Worm (Caenorhabditis elegans) whole organism, L4 larva: ENCODE results near the gene R07E5.15.

ENCODE experiments used
- F10B5.3 ChIP-seq: sonication (generic microtip); optimal IDR thresholded peaks from 2 replicates; lab custom pipeline; 2016; ENCODE audit warnings: mild to moderate bottlenecking, missing genetic modification characterization, missing compliant biosample characterization
- F44E2.7 ChIP-seq: fragments of 200-800 bp; sonication (Bioruptor generic); IDR thresholded peaks from 2 replicates; pipeline ENCODE4 v2.1.2; 2022; ENCODE audit warnings: missing genetic modification characterization, missing compliant biosample characterization
- Y105C5A.15 ChIP-seq: fragments of 200-800 bp; sonication (Bioruptor generic); IDR thresholded peaks from 2 replicates; pipeline ENCODE4 v1.3.6; 2022; ENCODE audit warnings: missing genetic modification characterization, missing compliant biosample characterization
- aha-1 ChIP-seq: fragments of 150-350 bp; peaks from one replicate; lab custom pipeline; 2014; ENCODE audit warnings: missing biosample characterization, missing genetic modification characterization
- ama-1 ChIP-seq: fragments of 150-350 bp; optimal IDR thresholded peaks from 2 replicates; lab custom pipeline; 2014; ENCODE audit warnings: inconsistent platforms, mixed read lengths
- attf-4 ChIP-seq: sonication (generic microtip); optimal IDR thresholded peaks from 3 replicates; lab custom pipeline; 2017; ENCODE audit warnings: missing biosample characterization, missing genetic modification characterization
- ceh-28 ChIP-seq: fragments of 150-350 bp; optimal IDR thresholded peaks from 2 replicates; lab custom pipeline; 2014; ENCODE audit warnings: missing biosample characterization, missing genetic modification reagents, missing genetic modification characterization
- ceh-44 ChIP-seq: fragments of 200-800 bp; sonication (Bioruptor generic); IDR thresholded peaks from 2 replicates; pipeline ENCODE4 v1.3.6; 2022; ENCODE audit warnings: missing genetic modification reagents, missing genetic modification characterization, missing compliant biosample characterization
- ceh-82 ChIP-seq: sonication (generic microtip); optimal IDR thresholded peaks from 2 replicates; lab custom pipeline; 2017; ENCODE audit warnings: missing biosample characterization, missing genetic modification characterization
- ces-1 ChIP-seq: fragments of 150-350 bp; sonication (generic microtip); optimal IDR thresholded peaks from 4 replicates; lab custom pipeline; 2014; ENCODE audit warnings: missing biosample characterization, missing genetic modification reagents, missing genetic modification characterization
- ctbp-1 ChIP-seq: fragments of 200-800 bp; sonication (Bioruptor generic); IDR thresholded peaks from 2 replicates; pipeline ENCODE4 v1.3.6; 2022; ENCODE audit warnings: missing genetic modification reagents, missing genetic modification characterization, missing compliant biosample characterization
- daf-16 ChIP-seq, 3 experiments: sonication (generic microtip); optimal IDR thresholded peaks; 2 replicates each; lab custom pipeline; 2016 to 2017; ENCODE audit warnings: missing genetic modification characterization in 3 of 3, missing genetic modification reagents in 3 of 3, mild to moderate bottlenecking in 2 of 3, missing compliant biosample characterization in 2 of 3, missing biosample characterization in 1 of 3, moderate library complexity in 1 of 3
- daf-19 ChIP-seq: fragments of 200-800 bp; sonication (Bioruptor generic); conservative IDR thresholded peaks from 2 replicates; pipeline ENCODE4 v1.3.6; 2022; ENCODE audit warnings: missing genetic modification characterization, missing compliant biosample characterization
- daf-8 ChIP-seq: fragments of 200-800 bp; sonication (Bioruptor generic); IDR thresholded peaks from 2 replicates; pipeline ENCODE4 v1.3.6; 2022; ENCODE audit warnings: missing genetic modification characterization, missing compliant biosample characterization
- dmd-6 ChIP-seq: fragments of 200-800 bp; sonication (Bioruptor generic); IDR thresholded peaks from 2 replicates; pipeline ENCODE4 v1.3.6; 2022; ENCODE audit warnings: missing genetic modification reagents, missing genetic modification characterization, missing compliant biosample characterization
- dpl-1 ChIP-seq: fragments of 150-350 bp; optimal IDR thresholded peaks from 2 replicates; lab custom pipeline; 2014; ENCODE audit warnings: missing biosample characterization, missing genetic modification reagents, missing genetic modification characterization
- duxl-1 ChIP-seq: sonication (generic microtip); optimal IDR thresholded peaks from 2 replicates; lab custom pipeline; 2016; ENCODE audit warnings: mild to moderate bottlenecking, missing genetic modification characterization, moderate library complexity, missing compliant biosample characterization; ENCODE audit not compliant: poor library complexity
- egl-27 ChIP-seq: sonication (generic microtip); optimal IDR thresholded peaks from 3 replicates; lab custom pipeline; 2017; ENCODE audit warnings: missing biosample characterization, missing genetic modification reagents, missing genetic modification characterization
- egl-43 ChIP-seq: fragments of 200-800 bp; sonication (Bioruptor generic); IDR thresholded peaks from 2 replicates; pipeline ENCODE4 v1.3.6; 2022; ENCODE audit warnings: missing genetic modification reagents, missing genetic modification characterization, missing compliant biosample characterization
- hlh-11 ChIP-seq: fragments of 200-800 bp; sonication (Bioruptor generic); optimal IDR thresholded peaks from 2 replicates; lab custom pipeline; 2018; ENCODE audit warnings: mild to moderate bottlenecking, missing genetic modification characterization, missing compliant biosample characterization
- hlh-30 ChIP-seq: sonication (generic microtip); optimal IDR thresholded peaks from 2 replicates; lab custom pipeline; 2017; ENCODE audit warnings: antibody characterized with exemption, mild to moderate bottlenecking, missing genetic modification characterization, missing compliant biosample characterization; ENCODE audit not compliant: insufficient read depth
- hmg-1.1 ChIP-seq: fragments of 200-800 bp; sonication (Bioruptor generic); IDR thresholded peaks from 2 replicates; pipeline ENCODE4 v1.3.6; 2022; ENCODE audit warnings: missing genetic modification reagents, missing genetic modification characterization, missing compliant biosample characterization
- jun-1 ChIP-seq: fragments of 150-350 bp; optimal IDR thresholded peaks from 2 replicates; lab custom pipeline; 2014; ENCODE audit warnings: missing biosample characterization, missing genetic modification reagents, missing genetic modification characterization
- lim-7 ChIP-seq: fragments of 200-800 bp; sonication (Bioruptor generic); IDR thresholded peaks from 2 replicates; pipeline ENCODE4 v1.3.6; 2022; ENCODE audit warnings: missing genetic modification characterization, missing compliant biosample characterization
- lin-29 ChIP-seq: fragments of 200-800 bp; sonication (Bioruptor generic); IDR thresholded peaks from 2 replicates; pipeline ENCODE4 v1.3.6; 2022; ENCODE audit warnings: missing genetic modification reagents, missing genetic modification characterization, missing compliant biosample characterization
- lin-38 ChIP-seq: fragments of 200-800 bp; sonication (Bioruptor generic); IDR thresholded peaks from 2 replicates; pipeline ENCODE4 v1.3.6; 2022; ENCODE audit warnings: missing genetic modification reagents, missing genetic modification characterization, missing compliant biosample characterization
- lir-3 ChIP-seq: sonication (generic microtip); optimal IDR thresholded peaks from 2 replicates; lab custom pipeline; 2016; ENCODE audit warnings: mild to moderate bottlenecking, missing genetic modification characterization, missing compliant biosample characterization
- madf-5 ChIP-seq, 2 experiments: fragments of 200-800 bp; sonication (Bioruptor generic); IDR thresholded peaks; 2 replicates each; pipeline ENCODE4 v1.3.6; 2022; ENCODE audit warnings: missing compliant biosample characterization in 2 of 2, missing genetic modification characterization in 2 of 2
- mep-1 ChIP-seq: fragments of 150-350 bp; sonication (generic microtip); optimal IDR thresholded peaks from 3 replicates; lab custom pipeline; 2014; ENCODE audit warnings: missing biosample characterization, missing genetic modification characterization
- nhr-10 ChIP-seq: fragments of 150-350 bp; optimal IDR thresholded peaks from 2 replicates; lab custom pipeline; 2014; ENCODE audit warnings: missing biosample characterization, missing genetic modification characterization
- nhr-102 ChIP-seq: sonication (generic microtip); optimal IDR thresholded peaks from 2 replicates; lab custom pipeline; 2016; ENCODE audit warnings: mild to moderate bottlenecking, missing genetic modification characterization, moderate library complexity, missing compliant biosample characterization
- nhr-28 ChIP-seq: fragments of 150-350 bp; optimal IDR thresholded peaks from 2 replicates; lab custom pipeline; 2014; ENCODE audit warnings: missing biosample characterization, missing genetic modification characterization
- nhr-42 ChIP-seq: fragments of 200-800 bp; sonication (Bioruptor generic); IDR thresholded peaks from 2 replicates; pipeline ENCODE4 v1.3.6; 2022; ENCODE audit warnings: missing genetic modification characterization, missing compliant biosample characterization
- nhr-76 ChIP-seq: fragments of 150-350 bp; optimal IDR thresholded peaks from 2 replicates; lab custom pipeline; 2014; ENCODE audit warnings: missing biosample characterization, missing genetic modification characterization
- pha-4 ChIP-seq, 2 experiments: fragments of 150-350 bp in 1 of 2; fragments of 200-800 bp in 1 of 2; sonication (Bioruptor generic) in 1 of 2; IDR thresholded peaks in 1 of 2; optimal IDR thresholded peaks in 1 of 2; 2 replicates each; pipeline versions ENCODE4 v1.3.6 to Lab custom; 2014 to 2022; ENCODE audit warnings: missing genetic modification characterization in 2 of 2, missing genetic modification reagents in 2 of 2, missing biosample characterization in 1 of 2, missing compliant biosample characterization in 1 of 2
- rbr-2 ChIP-seq: sonication (generic microtip); optimal IDR thresholded peaks from 2 replicates; lab custom pipeline; 2016; ENCODE audit warnings: missing genotype, missing genetic modification characterization, missing compliant biosample characterization
- saeg-2 ChIP-seq: fragments of 200-800 bp; sonication (Bioruptor generic); IDR thresholded peaks from 2 replicates; pipeline ENCODE4 v1.3.6; 2022; ENCODE audit warnings: missing genetic modification reagents, missing genetic modification characterization, missing compliant biosample characterization
- skn-1 ChIP-seq: fragments of 150-350 bp; optimal IDR thresholded peaks from 2 replicates; lab custom pipeline; 2014; ENCODE audit warnings: missing biosample characterization, missing genetic modification characterization
- spr-1 ChIP-seq: sonication (generic microtip); optimal IDR thresholded peaks from 2 replicates; lab custom pipeline; 2016; ENCODE audit warnings: mild to moderate bottlenecking, missing genetic modification characterization, missing compliant biosample characterization
- spr-3 ChIP-seq: fragments of 200-800 bp; sonication (Bioruptor generic); optimal IDR thresholded peaks from 2 replicates; lab custom pipeline; 2018; ENCODE audit warnings: mild to moderate bottlenecking, missing genetic modification characterization, missing compliant biosample characterization
- tag-97 ChIP-seq: fragments of 200-800 bp; sonication (Bioruptor generic); IDR thresholded peaks from 2 replicates; pipeline ENCODE4 v1.3.6; 2022; ENCODE audit warnings: missing genetic modification characterization, missing compliant biosample characterization
- unc-62 ChIP-seq, 3 experiments: fragments of 150-350 bp in 1 of 3; sonication (generic microtip); optimal IDR thresholded peaks in 2 of 3; peaks in 1 of 3; 1 replicate in 1 of 3; 2 replicates in 2 of 3; lab custom pipeline; 2014 to 2017; ENCODE audit warnings: missing biosample characterization in 3 of 3, missing genetic modification characterization in 3 of 3, missing genetic modification reagents in 3 of 3, missing genotype in 1 of 3
- vab-7 ChIP-seq: fragments of 200-800 bp; sonication (Bioruptor generic); IDR thresholded peaks from 2 replicates; pipeline ENCODE4 v1.3.6; 2022; ENCODE audit warnings: missing genetic modification reagents, missing genetic modification characterization, missing compliant biosample characterization
- ztf-7 ChIP-seq: fragments of 150-350 bp; optimal IDR thresholded peaks from 2 replicates; lab custom pipeline; 2014; ENCODE audit warnings: missing biosample characterization, missing genetic modification characterization

Gene R07E5.15

DNA sequence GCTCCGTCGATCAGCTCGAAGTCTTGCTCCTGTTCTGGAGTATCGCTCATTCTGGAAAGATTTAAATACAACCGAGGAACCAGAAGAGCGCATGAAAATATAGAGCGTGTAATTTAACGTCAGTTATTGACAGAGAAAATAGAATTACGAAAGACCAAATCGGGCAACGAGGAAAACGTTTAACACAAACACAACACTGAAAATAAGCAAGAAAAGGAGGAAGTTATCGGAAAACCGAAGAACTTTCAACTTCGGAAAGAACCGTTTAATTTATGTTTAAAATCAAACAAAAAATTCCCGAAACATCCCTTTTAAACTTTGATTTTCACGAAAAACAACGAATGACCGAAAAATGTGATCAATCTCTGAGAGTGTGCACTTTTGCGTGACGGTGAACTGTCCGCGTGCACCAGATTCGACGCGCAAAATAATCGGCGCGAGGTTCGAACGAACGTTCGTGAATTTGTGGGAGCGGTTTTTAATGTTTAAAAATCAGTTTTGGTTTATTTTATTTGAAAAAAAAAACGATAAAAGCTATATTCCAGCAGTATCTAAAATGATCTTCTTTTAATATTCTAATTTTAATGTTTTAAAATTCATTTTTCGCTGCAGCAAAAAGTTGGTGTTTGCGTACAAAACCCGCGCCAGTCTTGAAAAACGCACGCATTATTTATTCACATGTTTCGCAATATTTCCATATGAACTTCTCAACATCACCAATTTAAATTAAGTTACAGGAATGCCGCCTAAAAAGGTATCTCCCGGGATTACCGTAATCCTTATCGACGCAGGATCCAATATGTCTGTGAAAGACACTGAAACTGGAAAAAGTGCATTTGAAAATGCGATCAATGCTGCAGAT lies 18.1 kb downstream of the R07E5.15 start, which contains the start of the genes R07E5.7 and cku-80 (continued):
- TF ChIP-seq ama-1 (lab: Kevin White, UChicago) (peak; percentile 27), unc-62 (GFP tag; optimal IDR thresholded peaks at IDR 0.05 in 1 of 2; lab: Kevin White, UChicago) (no peak), unc-62 (tag; optimal IDR thresholded peaks at IDR 0.05; lab: Kevin White, UChicago) (no peak), hlh-30 (tag; lab: Kevin White, UChicago) (peak; percentile 92), vab-7 (GFP tag; lab: Robert Waterston, UW) (no peak), saeg-2 (GFP tag; lab: Robert Waterston, UW) (no peak), dmd-6 (peak; percentile 40; the same call in 1 of the 2 replicates), F44E2.7 (no peak), ctbp-1 (GFP tag; lab: Robert Waterston, UW) (no peak), dpl-1 (GFP tag; lab: Kevin White, UChicago) (peak; percentile 88), madf-5 (GFP tag; IDR thresholded peaks at IDR 0.05; lab: Robert Waterston, UW) (no peak), hlh-11 (tag; lab: Kevin White, UChicago) (peak; percentile 55), mep-1 (tag; lab: Kevin White, UChicago) (peak; percentile 70), tag-97 (GFP tag; lab: Robert Waterston, UW) (no peak), nhr-42 (GFP tag; lab: Robert Waterston, UW) (no peak), skn-1 (tag; lab: Kevin White, UChicago) (no peak), daf-8 (GFP tag; lab: Robert Waterston, UW) (no peak), egl-43 (GFP tag; lab: Robert Waterston, UW) (no peak), ceh-82 (tag; lab: Kevin White, UChicago) (no peak), attf-4 (no peak), hmg-1.1 (GFP tag; lab: Robert Waterston, UW) (peak; percentile 42; the same call in 1 of the 2 replicates), lir-3 (no peak), lin-38 (GFP tag; lab: Robert Waterston, UW) (peak; percentile 70), F10B5.3 (no peak), spr-3 (no peak), daf-16 (GFP tag; optimal IDR thresholded peaks at IDR 0.05; lab: Kevin White, UChicago) (no peak), daf-16 (tag; optimal IDR thresholded peaks at IDR 0.05; lab: Kevin White, UChicago) (peak; percentile 36), Y105C5A.15 (GFP tag; lab: Robert Waterston, UW) (no peak), egl-27 (tag; lab: Kevin White, UChicago) (no peak), nhr-76 (tag; lab: Kevin White, UChicago) (no peak), lin-29 (GFP tag; lab: Robert Waterston, UW) (no peak), lim-7 (GFP tag; lab: Robert Waterston, UW) (no peak), rbr-2 (tag; lab: Kevin White, UChicago) (peak; percentile 55), nhr-102 (tag; lab: Kevin White, UChicago) (no peak), spr-1 (tag; lab: Kevin White, UChicago) (no peak), nhr-10 (tag; lab: Kevin White, UChicago) (no peak), pha-4 (GFP tag; IDR thresholded peaks at IDR 0.05; lab: Robert Waterston, UW) (no peak), pha-4 (tag; optimal IDR thresholded peaks at IDR 0.05; lab: Kevin White, UChicago) (no peak), daf-19 (0 out of 2 replicates have a peak, but pooled peaks have one; percentile 35), ceh-28 (tag; lab: Kevin White, UChicago) (no peak), jun-1 (tag; lab: Kevin White, UChicago) (no peak), ces-1 (GFP tag; lab: Kevin White, UChicago) (no peak), aha-1 (tag; lab: Kevin White, UChicago) (no peak), ztf-7 (tag; lab: Kevin White, UChicago) (peak; percentile 47), duxl-1 (peak; percentile 25), ceh-44 (GFP tag; lab: Robert Waterston, UW) (no peak), nhr-28 (tag; lab: Kevin White, UChicago) (peak; percentile 39)
- TF ChIP-seq, all 104 proteins: peak for 23
